Worm (Caenorhabditis elegans) whole organism, mixed stage, embryonic: ENCODE measurements around the gene sdz-37.

Experiments
- ceh-39 ChIP-seq: fragments of 150-350 bp; optimal IDR thresholded peaks from 2 replicates; lab custom pipeline; 2014; ENCODE audit warnings: missing biosample characterization, missing genetic modification characterization
- nhr-12 ChIP-seq: fragments of 150-350 bp; optimal IDR thresholded peaks from 2 replicates; lab custom pipeline; 2014; ENCODE audit warnings: missing biosample characterization, missing genetic modification characterization
- sptf-1 ChIP-seq: sonication (generic microtip); optimal IDR thresholded peaks from 2 replicates; lab custom pipeline; 2017; ENCODE audit warnings: mild to moderate bottlenecking, missing genetic modification characterization, moderate library complexity, missing compliant biosample characterization
- ztf-11 ChIP-seq: fragments of 150-350 bp; optimal IDR thresholded peaks from 2 replicates; lab custom pipeline; 2014; ENCODE audit warnings: missing biosample characterization, missing genetic modification characterization

DNA sequence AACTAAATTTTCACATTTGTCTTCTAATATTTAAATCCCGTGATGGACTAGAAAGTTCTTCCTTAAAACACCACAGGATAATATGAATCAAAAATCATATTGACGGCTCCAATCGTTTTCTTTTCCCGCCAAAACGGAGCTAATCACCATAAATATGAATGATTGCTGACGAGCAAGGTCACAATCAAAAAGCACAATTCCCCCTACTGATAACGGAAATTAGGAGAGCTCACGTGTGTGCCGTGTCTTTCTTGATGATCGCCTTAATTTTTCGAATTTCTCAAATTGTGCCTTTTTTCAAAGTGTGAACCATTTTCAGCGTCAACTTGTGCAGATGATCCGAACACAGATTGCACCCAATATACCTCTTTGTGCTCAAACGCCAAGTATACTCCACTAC lies 20.8 kb upstream of the sdz-37 start:
- no peak for TF ChIP-seq ztf-11 (tag; lab: Kevin White, UChicago)
- no peak for TF ChIP-seq sptf-1 (tag; lab: Kevin White, UChicago)
- no peak for TF ChIP-seq ceh-39 (tag; lab: Kevin White, UChicago)
- no peak for TF ChIP-seq nhr-12
